Fruit fly (Drosophila melanogaster) whole organism, embryonic: ENCODE results near the gene CG43400.
A peak's percentile ranks its signal among the peaks of the same experiment; 100 is the strongest.

Experiments used
- Bgb ChIP-seq: fragments of 200-800 bp; sonication (Bioruptor generic); IDR thresholded peaks from 2 replicates; pipeline ENCODE4 v1.3.6; 2022; ENCODE audit warnings: missing biosample characterization, missing genetic modification characterization; ENCODE audit not compliant: partially characterized antibody
- Blimp-1 ChIP-seq: fragments of 200-800 bp; sonication (Bioruptor generic); optimal IDR thresholded peaks from 3 replicates; lab custom pipeline; 2018; ENCODE audit warnings: missing biosample characterization, missing genetic modification characterization, mild to moderate bottlenecking, moderate library complexity, missing genetic modification reagents
- CG10462 ChIP-seq: fragments of 200-800 bp; sonication (Bioruptor generic); optimal IDR thresholded peaks from 2 replicates; lab custom pipeline; 2016; ENCODE audit warnings: missing biosample characterization, missing genetic modification characterization
- CG12299 ChIP-seq: fragments of 200-800 bp; sonication (Bioruptor generic); optimal IDR thresholded peaks from 2 replicates; lab custom pipeline; 2018; ENCODE audit warnings: missing biosample characterization, mild to moderate bottlenecking, missing genetic modification characterization
- CG12769 ChIP-seq: fragments of 200-800 bp; sonication (Bioruptor generic); optimal IDR thresholded peaks from 2 replicates; lab custom pipeline; 2019; ENCODE audit warnings: missing biosample characterization, mild to moderate bottlenecking, missing genetic modification characterization, moderate library complexity
- CG15696 ChIP-seq: fragments of 200-800 bp; sonication (Bioruptor generic); optimal IDR thresholded peaks from 2 replicates; lab custom pipeline; 2019; ENCODE audit warnings: missing biosample characterization, mild to moderate bottlenecking, missing genetic modification characterization, moderate library complexity
- CG1602 ChIP-seq: fragments of 200-800 bp; sonication (Bioruptor generic); optimal IDR thresholded peaks from 3 replicates; lab custom pipeline; 2016; ENCODE audit warnings: missing biosample characterization, missing genetic modification characterization
- CG17328 ChIP-seq: fragments of 200-800 bp; sonication (Bioruptor generic); IDR thresholded peaks from 2 replicates; pipeline ENCODE4 v1.3.6; 2022; ENCODE audit warnings: missing biosample characterization, missing genetic modification characterization
- CG17829 ChIP-seq: fragments of 200-800 bp; optimal IDR thresholded peaks from 2 replicates; lab custom pipeline; 2019; ENCODE audit warnings: missing biosample characterization, mild to moderate bottlenecking, missing genetic modification characterization, moderate library complexity
- CG1792 ChIP-seq: fragments of 200-800 bp; sonication (Bioruptor generic); optimal IDR thresholded peaks from 2 replicates; lab custom pipeline; 2016; ENCODE audit warnings: missing biosample characterization, missing genetic modification characterization
- CG2678 ChIP-seq: fragments of 200-800 bp; sonication (Bioruptor generic); optimal IDR thresholded peaks from 3 replicates; lab custom pipeline; 2019; ENCODE audit warnings: missing biosample characterization, mild to moderate bottlenecking, missing genetic modification characterization, moderate library complexity
- CG30431 ChIP-seq: fragments of 200-800 bp; sonication (Bioruptor generic); optimal IDR thresholded peaks from 2 replicates; lab custom pipeline; 2017; ENCODE audit warnings: missing biosample characterization, missing genetic modification characterization
- CG31365 ChIP-seq: fragments of 200-800 bp; sonication (Bioruptor generic); optimal IDR thresholded peaks from 2 replicates; lab custom pipeline; 2018; ENCODE audit warnings: missing biosample characterization, mild to moderate bottlenecking, missing genetic modification characterization
- CG33213 ChIP-seq: fragments of 200-800 bp; sonication (Bioruptor generic); optimal IDR thresholded peaks from 3 replicates; lab custom pipeline; 2016; ENCODE audit warnings: missing biosample characterization, missing genetic modification characterization
- CG34422 ChIP-seq: fragments of 200-800 bp; sonication (Bioruptor generic); IDR thresholded peaks from 3 replicates; pipeline ENCODE4 v1.3.6; 2022; ENCODE audit warnings: missing biosample characterization, missing genetic modification characterization
- CG4424 ChIP-seq: fragments of 200-800 bp; sonication (Bioruptor generic); optimal IDR thresholded peaks from 3 replicates; lab custom pipeline; 2016; ENCODE audit warnings: missing biosample characterization, missing genetic modification characterization
- CG6765 ChIP-seq: fragments of 200-800 bp; sonication (Bioruptor generic); optimal IDR thresholded peaks from 3 replicates; lab custom pipeline; 2017; ENCODE audit warnings: missing biosample characterization, mild to moderate bottlenecking, missing genetic modification characterization
- CG8388 ChIP-seq: fragments of 200-800 bp; sonication (Bioruptor generic); optimal IDR thresholded peaks from 2 replicates; lab custom pipeline; 2019; ENCODE audit warnings: missing biosample characterization, mild to moderate bottlenecking, missing genetic modification characterization, moderate library complexity
- CG8765 ChIP-seq: fragments of 200-800 bp; sonication (Bioruptor generic); IDR thresholded peaks from 2 replicates; pipeline ENCODE4 v1.3.6; 2022; ENCODE audit warnings: missing biosample characterization, missing genetic modification characterization
- CG9727 ChIP-seq: fragments of 200-800 bp; sonication (Bioruptor generic); optimal IDR thresholded peaks from 3 replicates; lab custom pipeline; 2017; ENCODE audit warnings: missing biosample characterization, mild to moderate bottlenecking, missing genetic modification characterization
- Dbx ChIP-seq: fragments of 200-800 bp; sonication (Bioruptor generic); IDR thresholded peaks from 3 replicates; pipeline ENCODE4 v1.3.6; 2022; ENCODE audit warnings: missing biosample characterization, missing genetic modification characterization
- Dip2 ChIP-seq: fragments of 200-800 bp; sonication (Bioruptor generic); IDR thresholded peaks from 2 replicates; pipeline ENCODE4 v1.3.6; 2022; ENCODE audit warnings: missing biosample characterization, missing genetic modification characterization
- Gug ChIP-seq: fragments of 200-800 bp; sonication (Bioruptor generic); IDR thresholded peaks from 4 replicates; pipeline ENCODE4 v1.3.6; 2022; ENCODE audit warnings: missing biosample characterization, missing genetic modification characterization
- HLH54F ChIP-seq: fragments of 200-800 bp; sonication (Bioruptor generic); optimal IDR thresholded peaks from 3 replicates; lab custom pipeline; 2016; ENCODE audit warnings: missing biosample characterization, missing genetic modification characterization
- Hey ChIP-seq: fragments of 200-800 bp; sonication (Bioruptor generic); optimal IDR thresholded peaks from 3 replicates; lab custom pipeline; 2018; ENCODE audit warnings: missing biosample characterization, mild to moderate bottlenecking, missing genetic modification characterization
- HmgD ChIP-seq: fragments of 200-800 bp; sonication (Bioruptor generic); optimal IDR thresholded peaks from 3 replicates; lab custom pipeline; 2016; ENCODE audit warnings: missing biosample characterization, missing genetic modification characterization
- HmgZ ChIP-seq: fragments of 200-800 bp; sonication (Bioruptor generic); optimal IDR thresholded peaks from 2 replicates; lab custom pipeline; 2018; ENCODE audit warnings: missing biosample characterization, mild to moderate bottlenecking, missing genetic modification characterization
- Lpt ChIP-seq: fragments of >200 bp; optimal IDR thresholded peaks from 2 replicates; lab custom pipeline; 2018; ENCODE audit warnings: missing biosample characterization, missing genetic modification characterization
- Max ChIP-seq: fragments of 200-800 bp; sonication (Bioruptor generic); optimal IDR thresholded peaks from 2 replicates; lab custom pipeline; 2016; ENCODE audit warnings: missing biosample characterization, mild to moderate bottlenecking, missing genetic modification characterization
- Med ChIP-seq: fragments of 200-800 bp; sonication (Bioruptor generic); peaks from one replicate; lab custom pipeline; 2016; ENCODE audit warnings: missing biosample characterization, missing genetic modification characterization, mild to moderate bottlenecking, inconsistent platforms, moderate library complexity
- NC2β ChIP-seq: fragments of 200-800 bp; sonication (Bioruptor generic); optimal IDR thresholded peaks from 2 replicates; lab custom pipeline; 2016; ENCODE audit warnings: missing biosample characterization, missing genetic modification characterization
- Oli ChIP-seq: fragments of 200-800 bp; sonication (Bioruptor generic); optimal IDR thresholded peaks from 2 replicates; lab custom pipeline; 2018; ENCODE audit warnings: missing biosample characterization, mild to moderate bottlenecking, missing genetic modification characterization, moderate library complexity
- Rfx ChIP-seq: fragments of 200-800 bp; sonication (Bioruptor generic); IDR thresholded peaks from 2 replicates; pipeline ENCODE4 v1.3.6; 2022; ENCODE audit warnings: missing biosample characterization, missing genetic modification characterization
- aop ChIP-seq: fragments of 200-800 bp; sonication (Bioruptor generic); IDR thresholded peaks from 2 replicates; pipeline ENCODE4 v1.3.6; 2022; ENCODE audit warnings: missing biosample characterization, missing genetic modification characterization
- cwo ChIP-seq: fragments of 200-800 bp; sonication (Bioruptor generic); optimal IDR thresholded peaks from 3 replicates; lab custom pipeline; 2017; ENCODE audit warnings: missing biosample characterization, missing genetic modification characterization, mild to moderate bottlenecking, moderate library complexity, missing genetic modification reagents
- exex ChIP-seq: fragments of 200-800 bp; sonication (Bioruptor generic); optimal IDR thresholded peaks from 4 replicates; lab custom pipeline; 2018; ENCODE audit warnings: missing biosample characterization, mild to moderate bottlenecking, missing genetic modification characterization, moderate library complexity
- fd102C ChIP-seq: fragments of 200-800 bp; sonication (Bioruptor generic); optimal IDR thresholded peaks from 2 replicates; lab custom pipeline; 2018; ENCODE audit warnings: missing biosample characterization, mild to moderate bottlenecking, missing genetic modification characterization, moderate library complexity
- nerfin-1 ChIP-seq: fragments of 200-800 bp; sonication (Bioruptor generic); optimal IDR thresholded peaks from 3 replicates; lab custom pipeline; 2019; ENCODE audit warnings: missing biosample characterization, mild to moderate bottlenecking, missing genetic modification characterization, moderate library complexity
- onecut ChIP-seq: fragments of 200-800 bp; sonication (Bioruptor generic); IDR thresholded peaks from 2 replicates; pipeline ENCODE4 v1.3.6; 2022; ENCODE audit warnings: missing biosample characterization, missing genetic modification characterization
- org-1 ChIP-seq: fragments of 200-800 bp; sonication (Bioruptor generic); optimal IDR thresholded peaks from 2 replicates; lab custom pipeline; 2017; ENCODE audit warnings: missing biosample characterization, missing genetic modification characterization
- ranshi ChIP-seq: fragments of 200-800 bp; sonication (Bioruptor generic); IDR thresholded peaks from 2 replicates; pipeline ENCODE4 v1.3.6; 2022; ENCODE audit warnings: missing biosample characterization, missing genetic modification characterization
- shn ChIP-seq: fragments of 200-800 bp; sonication (Bioruptor generic); optimal IDR thresholded peaks from 3 replicates; lab custom pipeline; 2016; ENCODE audit warnings: missing biosample characterization, missing genetic modification characterization
- slp2 ChIP-seq: fragments of 200-800 bp; sonication (Bioruptor generic); optimal IDR thresholded peaks from 2 replicates; lab custom pipeline; 2016; ENCODE audit warnings: missing biosample characterization, missing genetic modification characterization
- sr ChIP-seq: fragments of 200-800 bp; sonication (Bioruptor generic); IDR thresholded peaks from 3 replicates; pipeline ENCODE4 v1.3.6; 2022; ENCODE audit warnings: missing biosample characterization, missing genetic modification characterization
- sug ChIP-seq: fragments of 200-800 bp; optimal IDR thresholded peaks from 2 replicates; lab custom pipeline; 2019; ENCODE audit warnings: missing biosample characterization, mild to moderate bottlenecking, missing genetic modification characterization, moderate library complexity
- tap ChIP-seq: fragments of 200-800 bp; optimal IDR thresholded peaks from 3 replicates; lab custom pipeline; 2019; ENCODE audit warnings: missing biosample characterization, mild to moderate bottlenecking, missing genetic modification characterization, moderate library complexity
- toy ChIP-seq: fragments of 200-800 bp; sonication (Bioruptor generic); IDR thresholded peaks from 2 replicates; pipeline ENCODE4 v1.3.6; 2022; ENCODE audit warnings: missing biosample characterization, missing genetic modification characterization
- twi ChIP-seq: fragments of 200-800 bp; optimal IDR thresholded peaks from 2 replicates; lab custom pipeline; 2019; ENCODE audit warnings: missing biosample characterization, mild to moderate bottlenecking, missing genetic modification characterization, moderate library complexity
- unc-4 ChIP-seq: fragments of 200-800 bp; sonication (Bioruptor generic); IDR thresholded peaks from 2 replicates; pipeline ENCODE4 v1.3.6; 2022; ENCODE audit warnings: missing biosample characterization, missing genetic modification characterization; ENCODE audit not compliant: partially characterized antibody
- unpg ChIP-seq: fragments of 200-800 bp; sonication (Bioruptor generic); optimal IDR thresholded peaks from 3 replicates; lab custom pipeline; 2018; ENCODE audit warnings: missing biosample characterization, mild to moderate bottlenecking, missing genetic modification characterization, moderate library complexity
- yki ChIP-seq: fragments of >200 bp; optimal IDR thresholded peaks from 3 replicates; lab custom pipeline; 2018

The CG43400 gene

DNA sequence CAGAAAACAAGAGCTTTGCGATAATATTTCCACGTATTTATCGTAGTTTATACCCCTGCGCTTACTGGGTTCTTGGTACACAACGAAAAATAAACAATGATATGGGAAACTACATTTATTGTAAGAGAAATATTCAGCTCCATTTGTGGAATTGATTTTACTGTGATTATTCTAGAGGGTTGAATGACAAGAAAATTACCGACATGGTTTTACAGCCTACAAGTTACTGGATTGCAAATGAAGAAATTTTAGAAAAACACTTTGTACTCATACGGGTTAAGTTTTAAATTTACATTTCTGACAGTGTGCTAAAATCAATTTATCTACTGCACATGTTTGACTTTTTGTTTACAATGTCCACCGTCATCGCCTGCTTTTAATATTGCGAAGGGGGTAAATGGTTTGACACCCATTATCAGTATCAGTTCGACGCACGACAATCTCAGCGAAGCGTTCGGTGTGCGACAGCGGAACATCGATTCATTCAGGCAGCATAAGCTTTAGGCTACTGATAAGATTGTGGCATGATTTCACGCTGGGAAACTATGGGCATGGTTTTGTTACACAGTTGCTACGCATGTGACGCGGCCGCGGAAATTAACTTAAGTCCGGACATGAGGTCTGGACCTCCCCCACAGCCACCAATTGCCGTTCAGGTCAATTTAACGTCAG, 28.6 kb upstream of the CG43400 start (continued):
- TF ChIP-seq CG31365 (tag; lab: Kevin White, UChicago) (no peak), Med (GFP tag; lab: Kevin White, UChicago) (peak; percentile 81), CG17829 (tag; lab: Kevin White, UChicago) (peak; percentile 4), cwo (GFP tag; lab: Kevin White, UChicago) (peak; percentile 79), CG17328 (GFP tag; lab: Robert Waterston, UW) (0 out of 2 replicates have a peak, but pooled peaks have one; percentile 17), Oli (peak; percentile 44), org-1 (GFP tag; lab: Kevin White, UChicago) (peak; percentile 40), CG15696 (tag; lab: Kevin White, UChicago) (peak; percentile 0), Blimp-1 (peak; percentile 44), tap (tag; lab: Kevin White, UChicago) (no peak), Dbx (GFP tag; lab: Robert Waterston, UW) (peak; percentile 28; the same call in 1 of the 3 replicates), Dip2 (GFP tag; lab: Robert Waterston, UW) (no peak), shn (GFP tag; lab: Kevin White, UChicago) (no peak), Bgb (GFP tag; lab: Robert Waterston, UW) (no peak), Gug (no peak), CG10462 (GFP tag; lab: Kevin White, UChicago) (no peak), HLH54F (GFP tag; lab: Kevin White, UChicago) (no peak), Max (peak; percentile 14), unpg (GFP tag; lab: Kevin White, UChicago) (peak; percentile 39), aop (GFP tag; lab: Robert Waterston, UW) (no peak), twi (tag; lab: Kevin White, UChicago) (no peak), NC2β (no peak), CG2678 (tag; lab: Kevin White, UChicago) (peak; percentile 61), CG8388 (GFP tag; lab: Kevin White, UChicago) (no peak), fd102C (GFP tag; lab: Kevin White, UChicago) (no peak), sr (GFP tag; lab: Robert Waterston, UW) (no peak), CG34422 (GFP tag; lab: Robert Waterston, UW) (no peak), toy (GFP tag; lab: Robert Waterston, UW) (no peak), Hey (tag; lab: Kevin White, UChicago) (no peak), slp2 (GFP tag; lab: Kevin White, UChicago) (peak; percentile 18), CG6765 (GFP tag; lab: Kevin White, UChicago) (no peak), exex (tag; lab: Kevin White, UChicago) (peak; percentile 74), CG12299 (tag; lab: Kevin White, UChicago) (no peak), HmgD (GFP tag; lab: Kevin White, UChicago) (no peak), CG1602 (no peak), ranshi (GFP tag; lab: Robert Waterston, UW) (no peak), CG4424 (GFP tag; lab: Kevin White, UChicago) (no peak), unc-4 (GFP tag; lab: Robert Waterston, UW) (no peak), Rfx (GFP tag; lab: Robert Waterston, UW) (peak; percentile 30; the same call in 1 of the 2 replicates), CG9727 (GFP tag; lab: Kevin White, UChicago) (peak; percentile 17), CG33213 (GFP tag; lab: Kevin White, UChicago) (no peak), CG1792 (GFP tag; lab: Kevin White, UChicago) (no peak), CG30431 (GFP tag; lab: Kevin White, UChicago) (no peak), onecut (no peak), CG12769 (tag; lab: Kevin White, UChicago) (no peak), yki (lab: Kevin White, UChicago) (no peak), CG8765 (no peak), sug (tag; lab: Kevin White, UChicago) (peak; percentile 85), HmgZ (tag; lab: Kevin White, UChicago) (peak; percentile 23), nerfin-1 (peak; percentile 16), Lpt (GFP tag; lab: Kevin White, UChicago) (no peak)
